Fruit fly (Drosophila melanogaster) whole organism, embryonic: Measurements from ENCODE around the gene CG31823.

Experiments
- Abd-B ChIP-seq: fragments of 200-800 bp; sonication (Bioruptor generic); optimal IDR thresholded peaks from 2 replicates; lab custom pipeline; 2018; ENCODE audit warnings: missing biosample characterization, mild to moderate bottlenecking, missing genetic modification characterization, moderate library complexity
- CG10274 ChIP-seq: fragments of 200-800 bp; sonication (Bioruptor generic); optimal IDR thresholded peaks from 3 replicates; lab custom pipeline; 2017; ENCODE audit warnings: missing biosample characterization, mild to moderate bottlenecking, missing genetic modification characterization
- CG10321 ChIP-seq: fragments of 200-800 bp; sonication (Bioruptor generic); IDR thresholded peaks from 2 replicates; pipeline ENCODE4 v1.3.6; 2022; ENCODE audit warnings: missing biosample characterization, missing genetic modification characterization
- CG12219 ChIP-seq: fragments of 200-800 bp; sonication (Bioruptor generic); optimal IDR thresholded peaks from 3 replicates; lab custom pipeline; 2018; ENCODE audit warnings: missing biosample characterization, mild to moderate bottlenecking, missing genetic modification characterization
- CG12236 ChIP-seq: fragments of 200-800 bp; sonication (Bioruptor generic); optimal IDR thresholded peaks from 2 replicates; lab custom pipeline; 2016; ENCODE audit warnings: missing biosample characterization, missing genetic modification characterization
- CG12391 ChIP-seq: fragments of 200-800 bp; sonication (Bioruptor generic); optimal IDR thresholded peaks from 3 replicates; lab custom pipeline; 2018; ENCODE audit warnings: missing biosample characterization, mild to moderate bottlenecking, missing genetic modification characterization, moderate library complexity
- CG13424 ChIP-seq: fragments of 200-800 bp; sonication (Bioruptor generic); optimal IDR thresholded peaks from 2 replicates; lab custom pipeline; 2019; ENCODE audit warnings: missing biosample characterization, mild to moderate bottlenecking, missing genetic modification characterization, moderate library complexity
- CG1529 ChIP-seq: fragments of 200-800 bp; sonication (Bioruptor generic); optimal IDR thresholded peaks from 3 replicates; lab custom pipeline; 2018; ENCODE audit warnings: missing biosample characterization, missing genetic modification characterization
- CG17359 ChIP-seq: fragments of 200-800 bp; sonication (Bioruptor generic); optimal IDR thresholded peaks from 3 replicates; lab custom pipeline; 2018; ENCODE audit warnings: missing biosample characterization, mild to moderate bottlenecking, missing genetic modification characterization, moderate library complexity
- CG17361 ChIP-seq: fragments of 200-800 bp; sonication (Bioruptor generic); IDR thresholded peaks from 3 replicates; pipeline ENCODE4 v1.3.6; 2022; ENCODE audit warnings: missing biosample characterization, missing genetic modification characterization
- CG18764 ChIP-seq: fragments of 200-800 bp; sonication (Bioruptor generic); optimal IDR thresholded peaks from 3 replicates; lab custom pipeline; 2016; ENCODE audit warnings: missing biosample characterization, missing genetic modification characterization
- CG2678 ChIP-seq: fragments of 200-800 bp; sonication (Bioruptor generic); optimal IDR thresholded peaks from 3 replicates; lab custom pipeline; 2019; ENCODE audit warnings: missing biosample characterization, mild to moderate bottlenecking, missing genetic modification characterization, moderate library complexity
- CG3995 ChIP-seq: fragments of 200-800 bp; sonication (Bioruptor generic); optimal IDR thresholded peaks from 3 replicates; lab custom pipeline; 2016; ENCODE audit warnings: missing biosample characterization, missing genetic modification characterization
- CG4424 ChIP-seq: fragments of 200-800 bp; sonication (Bioruptor generic); optimal IDR thresholded peaks from 3 replicates; lab custom pipeline; 2016; ENCODE audit warnings: missing biosample characterization, missing genetic modification characterization
- CG5180 ChIP-seq: fragments of 200-800 bp; sonication (Bioruptor generic); optimal IDR thresholded peaks from 3 replicates; lab custom pipeline; 2017; ENCODE audit warnings: missing biosample characterization, missing genetic modification characterization, mild to moderate bottlenecking, moderate library complexity, missing genetic modification reagents
- CG8290 ChIP-seq, 3 experiments: fragments of 200-800 bp; sonication (Bioruptor generic); optimal IDR thresholded peaks; 2 replicates each; lab custom pipeline; 2016 to 2019; ENCODE audit warnings: missing biosample characterization in 3 of 3, missing genetic modification characterization in 3 of 3, mild to moderate bottlenecking in 2 of 3, moderate library complexity in 1 of 3
- CG9876 ChIP-seq: fragments of 200-800 bp; sonication (Bioruptor generic); optimal IDR thresholded peaks from 2 replicates; lab custom pipeline; 2016; ENCODE audit warnings: missing biosample characterization, missing genetic modification characterization
- D19A ChIP-seq: fragments of 200-800 bp; optimal IDR thresholded peaks from 3 replicates; lab custom pipeline; 2019; ENCODE audit warnings: missing biosample characterization, mild to moderate bottlenecking, missing genetic modification characterization, moderate library complexity
- Dref ChIP-seq: fragments of 200-800 bp; sonication (Bioruptor generic); IDR thresholded peaks from 2 replicates; pipeline ENCODE4 v1.3.6; 2022; ENCODE audit warnings: missing biosample characterization, missing genetic modification characterization
- Eip74EF ChIP-seq, 2 experiments: fragments of 200-800 bp in 1 of 2; fragments of >200 bp in 1 of 2; sonication (Bioruptor generic) in 1 of 2; optimal IDR thresholded peaks; 2 replicates each; lab custom pipeline; 2017 to 2019; ENCODE audit warnings: missing biosample characterization in 2 of 2, missing genetic modification characterization in 2 of 2, mild to moderate bottlenecking in 1 of 2, moderate library complexity in 1 of 2
- Fer1 ChIP-seq: fragments of 200-800 bp; sonication (Bioruptor generic); optimal IDR thresholded peaks from 2 replicates; lab custom pipeline; 2017; ENCODE audit warnings: missing biosample characterization, mild to moderate bottlenecking, missing genetic modification characterization
- Hmx ChIP-seq: fragments of 200-800 bp; sonication (Bioruptor generic); optimal IDR thresholded peaks from 2 replicates; lab custom pipeline; 2016; ENCODE audit warnings: missing biosample characterization, missing genetic modification characterization
- Hr51 ChIP-seq, 2 experiments: fragments of 200-800 bp; sonication (Bioruptor generic); optimal IDR thresholded peaks; 2 replicates in 1 of 2; 3 replicates in 1 of 2; lab custom pipeline; 2016 to 2018; ENCODE audit warnings: missing biosample characterization in 2 of 2, missing genetic modification characterization in 2 of 2, mild to moderate bottlenecking in 1 of 2, moderate library complexity in 1 of 2
- Kr ChIP-seq: fragments of 200-800 bp; sonication (Bioruptor generic); optimal IDR thresholded peaks from 2 replicates; lab custom pipeline; 2017; ENCODE audit warnings: missing biosample characterization, mild to moderate bottlenecking, missing genetic modification characterization
- Max ChIP-seq: fragments of 200-800 bp; sonication (Bioruptor generic); optimal IDR thresholded peaks from 2 replicates; lab custom pipeline; 2016; ENCODE audit warnings: missing biosample characterization, mild to moderate bottlenecking, missing genetic modification characterization
- Nf-YA ChIP-seq: fragments of 200-800 bp; sonication (Bioruptor generic); IDR thresholded peaks from 2 replicates; pipeline ENCODE4 v1.3.6; 2022; ENCODE audit warnings: missing biosample characterization, missing genetic modification characterization
- NfI ChIP-seq: fragments of 200-800 bp; sonication (Bioruptor generic); optimal IDR thresholded peaks from 3 replicates; lab custom pipeline; 2018; ENCODE audit warnings: missing biosample characterization, mild to moderate bottlenecking, missing genetic modification characterization, moderate library complexity
- PHDP ChIP-seq: fragments of 200-800 bp; sonication (Bioruptor generic); optimal IDR thresholded peaks from 3 replicates; lab custom pipeline; 2018; ENCODE audit warnings: missing biosample characterization, mild to moderate bottlenecking, missing genetic modification characterization, moderate library complexity
- Ssrp ChIP-seq: fragments of 200-800 bp; sonication (Bioruptor generic); optimal IDR thresholded peaks from 2 replicates; lab custom pipeline; 2018; ENCODE audit warnings: missing biosample characterization, mild to moderate bottlenecking, missing genetic modification characterization, moderate library complexity
- Xbp1 ChIP-seq: fragments of 200-800 bp; sonication (Bioruptor generic); optimal IDR thresholded peaks from 3 replicates; lab custom pipeline; 2016; ENCODE audit warnings: missing biosample characterization, mild to moderate bottlenecking, missing genetic modification characterization
- cg ChIP-seq: fragments of 200-800 bp; sonication (Bioruptor generic); optimal IDR thresholded peaks from 3 replicates; lab custom pipeline; 2019; ENCODE audit warnings: missing biosample characterization, mild to moderate bottlenecking, missing genetic modification characterization, moderate library complexity
- crol ChIP-seq: fragments of 200-800 bp; sonication (Bioruptor generic); IDR thresholded peaks from 2 replicates; pipeline ENCODE4 v1.3.6; 2022; ENCODE audit warnings: missing biosample characterization, missing genetic modification characterization
- cwo ChIP-seq: fragments of 200-800 bp; sonication (Bioruptor generic); optimal IDR thresholded peaks from 3 replicates; lab custom pipeline; 2017; ENCODE audit warnings: missing biosample characterization, missing genetic modification characterization, mild to moderate bottlenecking, moderate library complexity, missing genetic modification reagents
- dmrt11E ChIP-seq: fragments of 200-800 bp; sonication (Bioruptor generic); optimal IDR thresholded peaks from 3 replicates; lab custom pipeline; 2018; ENCODE audit warnings: missing biosample characterization, mild to moderate bottlenecking, missing genetic modification characterization, moderate library complexity
- dmrt99B ChIP-seq: fragments of 200-800 bp; sonication (Bioruptor generic); optimal IDR thresholded peaks from 2 replicates; lab custom pipeline; 2018; ENCODE audit warnings: missing biosample characterization, mild to moderate bottlenecking, missing genetic modification characterization, moderate library complexity
- dpn ChIP-seq, 2 experiments: fragments of 200-800 bp; sonication (Bioruptor generic); optimal IDR thresholded peaks; 3 replicates each; lab custom pipeline; 2016; ENCODE audit warnings: missing biosample characterization in 2 of 2, missing genetic modification characterization in 2 of 2
- esg ChIP-seq: fragments of 200-800 bp; sonication (Bioruptor generic); conservative IDR thresholded peaks from 2 replicates; pipeline ENCODE4 v1.3.6; 2022; ENCODE audit warnings: missing biosample characterization, missing genetic modification characterization
- eve ChIP-seq, 2 experiments: fragments of >200 bp; optimal IDR thresholded peaks; 2 replicates each; lab custom pipeline; 2017; ENCODE audit warnings: missing biosample characterization in 2 of 2, missing genetic modification characterization in 2 of 2
- hb ChIP-seq: fragments of 200-800 bp; sonication (Bioruptor generic); IDR thresholded peaks from 3 replicates; pipeline ENCODE4 v1.3.6; 2022; ENCODE audit warnings: missing biosample characterization, missing genetic modification characterization; ENCODE audit not compliant: partially characterized antibody
- nmo ChIP-seq: fragments of 200-800 bp; sonication (Bioruptor generic); optimal IDR thresholded peaks from 2 replicates; lab custom pipeline; 2018; ENCODE audit warnings: missing biosample characterization, mild to moderate bottlenecking, missing genetic modification characterization, moderate library complexity
- ranshi ChIP-seq: fragments of 200-800 bp; sonication (Bioruptor generic); IDR thresholded peaks from 2 replicates; pipeline ENCODE4 v1.3.6; 2022; ENCODE audit warnings: missing biosample characterization, missing genetic modification characterization
- row ChIP-seq: fragments of 200-800 bp; sonication (Bioruptor generic); IDR thresholded peaks from 3 replicates; pipeline ENCODE4 v1.3.6; 2022; ENCODE audit warnings: missing biosample characterization, missing genetic modification characterization
- sd ChIP-seq: fragments of 200-800 bp; sonication (Bioruptor generic); optimal IDR thresholded peaks from 3 replicates; lab custom pipeline; 2018; ENCODE audit warnings: missing biosample characterization, mild to moderate bottlenecking, missing genetic modification characterization, moderate library complexity
- slou ChIP-seq: fragments of 200-800 bp; sonication (Bioruptor generic); optimal IDR thresholded peaks from 3 replicates; lab custom pipeline; 2016; ENCODE audit warnings: missing biosample characterization, missing genetic modification characterization
- tgo ChIP-seq: fragments of 200-800 bp; sonication (Bioruptor generic); IDR thresholded peaks from 3 replicates; pipeline ENCODE4 v1.3.6; 2022; ENCODE audit warnings: missing biosample characterization, missing genetic modification characterization
- unpg ChIP-seq: fragments of 200-800 bp; sonication (Bioruptor generic); optimal IDR thresholded peaks from 3 replicates; lab custom pipeline; 2018; ENCODE audit warnings: missing biosample characterization, mild to moderate bottlenecking, missing genetic modification characterization, moderate library complexity
- vnd ChIP-seq: fragments of 200-800 bp; sonication (Bioruptor generic); IDR thresholded peaks from 3 replicates; pipeline ENCODE4 v1.3.6; 2022; ENCODE audit warnings: missing biosample characterization, missing genetic modification characterization; ENCODE audit not compliant: partially characterized antibody

CG31823 gene

DNA sequence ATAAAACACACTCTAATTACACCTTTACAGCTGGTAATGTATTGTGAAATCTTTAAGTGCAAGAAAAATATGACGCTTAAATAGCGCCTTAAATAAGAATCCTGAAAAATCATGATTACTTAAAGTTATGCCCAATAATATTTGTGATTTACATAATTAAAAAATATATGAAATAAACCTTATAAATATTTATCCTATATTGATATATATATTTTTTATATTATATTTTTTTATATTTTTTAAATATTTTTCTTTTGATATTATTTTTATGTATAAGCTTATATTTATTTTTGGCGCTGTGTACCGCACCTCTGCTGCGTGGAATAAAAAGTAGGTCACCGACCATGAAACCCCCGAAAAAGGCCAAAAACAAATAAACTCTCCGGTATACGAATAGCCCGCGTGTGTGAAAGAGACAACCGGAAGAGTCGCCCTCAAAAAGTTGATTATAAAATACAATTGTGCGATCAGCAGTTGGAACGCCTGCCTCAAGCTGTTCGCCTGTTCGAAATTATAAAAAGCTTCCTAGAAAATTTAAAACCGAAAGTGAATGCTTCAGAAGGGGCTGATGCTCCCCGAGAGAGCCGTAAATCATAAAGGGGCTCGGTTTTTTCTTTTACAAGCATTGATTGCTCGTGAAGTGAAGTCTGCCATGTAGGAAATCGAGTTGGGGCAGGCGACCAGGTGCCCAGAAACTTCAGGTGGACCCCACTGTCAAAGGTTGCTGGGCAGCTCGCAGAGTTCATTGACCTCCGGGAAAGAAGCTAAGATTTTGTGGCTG lies 8.4 kb upstream of the CG31823 start (continued):
- TF ChIP-seq Fer1 (GFP tag; lab: Kevin White, UChicago) (peak; percentile 54), Abd-B (peak; percentile 12), CG13424 (peak; percentile 77), NfI (GFP tag; lab: Kevin White, UChicago) (peak; percentile 46), CG10321 (peak; percentile 95), CG4424 (GFP tag; lab: Kevin White, UChicago) (peak; percentile 15), Nf-YA (GFP tag; lab: Robert Waterston, UW) (no peak), cg (GFP tag; lab: Kevin White, UChicago) (peak; percentile 22), Dref (GFP tag; lab: Robert Waterston, UW) (no peak), CG5180 (no peak), dpn (GFP tag; optimal IDR thresholded peaks at IDR 0.05; lab: Kevin White, UChicago) (peak in 1 of 2 experiments; percentile 29), row (GFP tag; lab: Robert Waterston, UW) (peak; percentile 39; the same call in 2 of the 3 replicates), CG10274 (no peak), PHDP (tag; lab: Kevin White, UChicago) (peak; percentile 79), CG1529 (GFP tag; lab: Kevin White, UChicago) (peak; percentile 2), CG17361 (GFP tag; lab: Robert Waterston, UW) (peak; percentile 76; the same call in 2 of the 3 replicates), CG12391 (tag; lab: Kevin White, UChicago) (peak; percentile 67), CG3995 (GFP tag; lab: Kevin White, UChicago) (no peak), Xbp1 (GFP tag; lab: Kevin White, UChicago) (peak; percentile 1), CG9876 (no peak), nmo (GFP tag; lab: Kevin White, UChicago) (peak; percentile 77), crol (GFP tag; lab: Robert Waterston, UW) (peak; percentile 34; the same call in 1 of the 2 replicates), sd (tag; lab: Kevin White, UChicago) (peak; percentile 91), dmrt11E (peak; percentile 56), Hr51 (GFP tag; optimal IDR thresholded peaks at IDR 0.05; lab: Kevin White, UChicago) (peak in 1 of 2 experiments; percentile 86), slou (GFP tag; lab: Kevin White, UChicago) (no peak), CG18764 (GFP tag; lab: Kevin White, UChicago) (no peak), cwo (GFP tag; lab: Kevin White, UChicago) (peak; percentile 73), CG2678 (tag; lab: Kevin White, UChicago) (peak; percentile 75), eve (GFP tag; optimal IDR thresholded peaks at IDR 0.05; lab: Kevin White, UChicago) (no peak), CG12236 (no peak), D19A (tag; lab: Kevin White, UChicago) (peak; percentile 63), Hmx (GFP tag; lab: Kevin White, UChicago) (no peak), esg (GFP tag; lab: Robert Waterston, UW) (0 out of 2 replicates have a peak, but pooled peaks have one; percentile 4), CG12219 (GFP tag; lab: Kevin White, UChicago) (no peak), Ssrp (peak; percentile 73), vnd (GFP tag; lab: Robert Waterston, UW) (no peak), CG17359 (tag; lab: Kevin White, UChicago) (peak; percentile 71), ranshi (no peak), CG8290 (GFP tag; optimal IDR thresholded peaks at IDR 0.05; lab: Kevin White, UChicago) (no peak), CG8290 (tag; optimal IDR thresholded peaks at IDR 0.05; lab: Kevin White, UChicago) (peak in 1 of 2 experiments; percentile 10), Max (GFP tag; lab: Kevin White, UChicago) (no peak), hb (GFP tag; lab: Robert Waterston, UW) (no peak), dmrt99B (tag; lab: Kevin White, UChicago) (peak; percentile 70), Kr (GFP tag; lab: Kevin White, UChicago) (no peak), tgo (GFP tag; lab: Robert Waterston, UW) (peak; percentile 56), unpg (GFP tag; lab: Kevin White, UChicago) (peak; percentile 72), Eip74EF (GFP tag; optimal IDR thresholded peaks at IDR 0.05; lab: Kevin White, UChicago) (peak in 1 of 2 experiments; percentile 99)
